Worm (Caenorhabditis elegans) whole organism, late embryonic: ENCODE results near the gene C18D4.3.

ENCODE experiments used
- C38D4.7 ChIP-seq: fragments of 200-800 bp; sonication (Bioruptor generic); optimal IDR thresholded peaks from 2 replicates; lab custom pipeline; 2018; ENCODE audit warnings: mild to moderate bottlenecking, missing genetic modification characterization, moderate library complexity, missing compliant biosample characterization
- F13H6.1 ChIP-seq: sonication (generic microtip); optimal IDR thresholded peaks from 2 replicates; lab custom pipeline; 2016; ENCODE audit warnings: missing genetic modification characterization, missing compliant biosample characterization
- ama-1 ChIP-seq: fragments of 150-350 bp; optimal IDR thresholded peaks from 2 replicates; lab custom pipeline; 2014
- ceh-18 ChIP-seq: sonication (generic microtip); optimal IDR thresholded peaks from 2 replicates; lab custom pipeline; 2016; ENCODE audit warnings: missing genetic modification characterization, missing compliant biosample characterization
- ceh-31 ChIP-seq: sonication (generic microtip); optimal IDR thresholded peaks from 2 replicates; lab custom pipeline; 2016; ENCODE audit warnings: missing genetic modification characterization, missing compliant biosample characterization
- fkh-10 ChIP-seq: fragments of 150-350 bp; optimal IDR thresholded peaks from 2 replicates; lab custom pipeline; 2014; ENCODE audit warnings: missing biosample characterization, missing genetic modification reagents, missing genetic modification characterization
- hlh-6 ChIP-seq: sonication (generic microtip); optimal IDR thresholded peaks from 2 replicates; lab custom pipeline; 2016; ENCODE audit warnings: missing genotype, missing genetic modification characterization, missing compliant biosample characterization
- nhr-11 ChIP-seq: fragments of 150-350 bp; optimal IDR thresholded peaks from 2 replicates; lab custom pipeline; 2014; ENCODE audit warnings: missing biosample characterization, missing genetic modification characterization
- sox-4 ChIP-seq: sonication (generic microtip); optimal IDR thresholded peaks from 2 replicates; lab custom pipeline; 2017; ENCODE audit warnings: mild to moderate bottlenecking, missing genetic modification characterization, inconsistent platforms, missing compliant biosample characterization

ce11 chrV:17506289-17506688 lies 26.3 kb downstream of the C18D4.3 start, which contains the start of gene srw-31:
- no peak for TF ChIP-seq F13H6.1
- TF ChIP-seq fkh-10 (GFP tag; lab: Kevin White, UChicago), result no peak
- no peak for TF ChIP-seq ceh-31
- no peak for TF ChIP-seq ceh-18
- no peak for TF ChIP-seq ama-1 (lab: Kevin White, UChicago)
- TF ChIP-seq nhr-11 (tag; lab: Kevin White, UChicago), result no peak
- TF ChIP-seq C38D4.7 (GFP tag; lab: Kevin White, UChicago), result no peak
- no peak for TF ChIP-seq hlh-6 (tag; lab: Kevin White, UChicago)
- no peak for TF ChIP-seq sox-4 (tag; lab: Kevin White, UChicago)
